Worm (Caenorhabditis elegans) whole organism, L4 larva: ENCODE measurements around the gene nspc-16.

Source experiments
- F26F4.8 ChIP-seq: fragments of 200-800 bp; sonication (Bioruptor generic); conservative IDR thresholded peaks from 2 replicates; pipeline ENCODE4 v1.3.6; 2022; ENCODE audit warnings: missing genetic modification characterization, missing compliant biosample characterization
- Y5F2A.4 ChIP-seq: fragments of 200-800 bp; sonication (Bioruptor generic); optimal IDR thresholded peaks from 2 replicates; lab custom pipeline; 2018; ENCODE audit warnings: mild to moderate bottlenecking, missing genetic modification characterization, missing compliant biosample characterization
- arid-1 ChIP-seq: fragments of 200-800 bp; sonication (Bioruptor generic); conservative IDR thresholded peaks from 2 replicates; pipeline ENCODE4 v1.3.6; 2022; ENCODE audit warnings: missing genetic modification reagents, missing genetic modification characterization, missing compliant biosample characterization
- ceh-28 ChIP-seq: fragments of 150-350 bp; optimal IDR thresholded peaks from 2 replicates; lab custom pipeline; 2014; ENCODE audit warnings: missing biosample characterization, missing genetic modification reagents, missing genetic modification characterization
- ceh-32 ChIP-seq: sonication (generic microtip); optimal IDR thresholded peaks from 2 replicates; lab custom pipeline; 2016; ENCODE audit warnings: mild to moderate bottlenecking, missing genetic modification characterization, missing compliant biosample characterization; ENCODE audit not compliant: poor library complexity
- ceh-62 ChIP-seq: sonication (generic microtip); optimal IDR thresholded peaks from 2 replicates; lab custom pipeline; 2017; ENCODE audit warnings: missing biosample characterization, missing genetic modification characterization
- daf-16 ChIP-seq, 3 experiments: sonication (generic microtip); optimal IDR thresholded peaks; 2 replicates each; lab custom pipeline; 2016 to 2017; ENCODE audit warnings: missing genetic modification characterization in 3 of 3, missing genetic modification reagents in 3 of 3, mild to moderate bottlenecking in 2 of 3, missing compliant biosample characterization in 2 of 3, missing biosample characterization in 1 of 3, moderate library complexity in 1 of 3
- dmd-6 ChIP-seq: fragments of 200-800 bp; sonication (Bioruptor generic); IDR thresholded peaks from 2 replicates; pipeline ENCODE4 v1.3.6; 2022; ENCODE audit warnings: missing genetic modification reagents, missing genetic modification characterization, missing compliant biosample characterization
- duxl-1 ChIP-seq: sonication (generic microtip); optimal IDR thresholded peaks from 2 replicates; lab custom pipeline; 2016; ENCODE audit warnings: mild to moderate bottlenecking, missing genetic modification characterization, moderate library complexity, missing compliant biosample characterization; ENCODE audit not compliant: poor library complexity
- dve-1 ChIP-seq: sonication (generic microtip); optimal IDR thresholded peaks from 2 replicates; lab custom pipeline; 2017; ENCODE audit warnings: antibody characterized with exemption, mild to moderate bottlenecking, missing genetic modification characterization, missing compliant biosample characterization; ENCODE audit not compliant: insufficient read depth
- egl-27 ChIP-seq: sonication (generic microtip); optimal IDR thresholded peaks from 3 replicates; lab custom pipeline; 2017; ENCODE audit warnings: missing biosample characterization, missing genetic modification reagents, missing genetic modification characterization
- fos-1 ChIP-seq: fragments of 150-350 bp; optimal IDR thresholded peaks from 2 replicates; lab custom pipeline; 2014; ENCODE audit warnings: missing biosample characterization, missing genetic modification characterization
- gei-8 ChIP-seq: fragments of 200-800 bp; sonication (Bioruptor generic); optimal IDR thresholded peaks from 2 replicates; lab custom pipeline; 2018; ENCODE audit warnings: mild to moderate bottlenecking, missing genetic modification characterization, missing compliant biosample characterization
- hlh-11 ChIP-seq: fragments of 200-800 bp; sonication (Bioruptor generic); optimal IDR thresholded peaks from 2 replicates; lab custom pipeline; 2018; ENCODE audit warnings: mild to moderate bottlenecking, missing genetic modification characterization, missing compliant biosample characterization
- hlh-30 ChIP-seq: sonication (generic microtip); optimal IDR thresholded peaks from 2 replicates; lab custom pipeline; 2017; ENCODE audit warnings: antibody characterized with exemption, mild to moderate bottlenecking, missing genetic modification characterization, missing compliant biosample characterization; ENCODE audit not compliant: insufficient read depth
- jun-1 ChIP-seq: fragments of 150-350 bp; optimal IDR thresholded peaks from 2 replicates; lab custom pipeline; 2014; ENCODE audit warnings: missing biosample characterization, missing genetic modification reagents, missing genetic modification characterization
- lim-7 ChIP-seq: fragments of 200-800 bp; sonication (Bioruptor generic); IDR thresholded peaks from 2 replicates; pipeline ENCODE4 v1.3.6; 2022; ENCODE audit warnings: missing genetic modification characterization, missing compliant biosample characterization
- lin-1 ChIP-seq: fragments of 200-800 bp; sonication (Bioruptor generic); IDR thresholded peaks from 2 replicates; pipeline ENCODE4 v1.3.6; 2022; ENCODE audit warnings: missing genetic modification reagents, missing genetic modification characterization, missing compliant biosample characterization
- lin-29 ChIP-seq: fragments of 200-800 bp; sonication (Bioruptor generic); IDR thresholded peaks from 2 replicates; pipeline ENCODE4 v1.3.6; 2022; ENCODE audit warnings: missing genetic modification reagents, missing genetic modification characterization, missing compliant biosample characterization
- lir-3 ChIP-seq: sonication (generic microtip); optimal IDR thresholded peaks from 2 replicates; lab custom pipeline; 2016; ENCODE audit warnings: mild to moderate bottlenecking, missing genetic modification characterization, missing compliant biosample characterization
- madf-5 ChIP-seq, 2 experiments: fragments of 200-800 bp; sonication (Bioruptor generic); IDR thresholded peaks; 2 replicates each; pipeline ENCODE4 v1.3.6; 2022; ENCODE audit warnings: missing compliant biosample characterization in 2 of 2, missing genetic modification characterization in 2 of 2
- mdl-1 ChIP-seq, 2 experiments: fragments of 150-350 bp in 1 of 2; sonication (generic microtip) in 1 of 2; optimal IDR thresholded peaks; 2 replicates each; lab custom pipeline; 2014 to 2017; ENCODE audit warnings: missing biosample characterization in 2 of 2, missing genetic modification characterization in 2 of 2
- mes-2 ChIP-seq: sonication (generic microtip); optimal IDR thresholded peaks from 2 replicates; lab custom pipeline; 2016; ENCODE audit warnings: missing genotype, mild to moderate bottlenecking, missing genetic modification characterization, missing compliant biosample characterization; ENCODE audit not compliant: poor library complexity, severe bottlenecking
- mxl-2 ChIP-seq: fragments of 200-800 bp; sonication (Bioruptor generic); conservative IDR thresholded peaks from 2 replicates; pipeline ENCODE4 v1.3.6; 2022; ENCODE audit warnings: missing genetic modification reagents, missing genetic modification characterization, missing compliant biosample characterization
- mxl-3 ChIP-seq: fragments of 200-800 bp; sonication (Bioruptor generic); optimal IDR thresholded peaks from 2 replicates; lab custom pipeline; 2018; ENCODE audit warnings: mild to moderate bottlenecking, missing genetic modification characterization, missing compliant biosample characterization
- nhr-102 ChIP-seq: sonication (generic microtip); optimal IDR thresholded peaks from 2 replicates; lab custom pipeline; 2016; ENCODE audit warnings: mild to moderate bottlenecking, missing genetic modification characterization, moderate library complexity, missing compliant biosample characterization
- nhr-11 ChIP-seq: fragments of 150-350 bp; optimal IDR thresholded peaks from 2 replicates; lab custom pipeline; 2014; ENCODE audit warnings: missing biosample characterization, missing genetic modification characterization
- nhr-28 ChIP-seq: fragments of 150-350 bp; optimal IDR thresholded peaks from 2 replicates; lab custom pipeline; 2014; ENCODE audit warnings: missing biosample characterization, missing genetic modification characterization
- nhr-41 ChIP-seq: fragments of 200-800 bp; sonication (Bioruptor generic); IDR thresholded peaks from 2 replicates; pipeline ENCODE4 v1.3.6; 2022; ENCODE audit warnings: missing genetic modification reagents, missing genetic modification characterization, missing compliant biosample characterization
- nhr-42 ChIP-seq: fragments of 200-800 bp; sonication (Bioruptor generic); IDR thresholded peaks from 2 replicates; pipeline ENCODE4 v1.3.6; 2022; ENCODE audit warnings: missing genetic modification characterization, missing compliant biosample characterization
- nhr-48 ChIP-seq: sonication (generic microtip); optimal IDR thresholded peaks from 2 replicates; lab custom pipeline; 2016; ENCODE audit warnings: mild to moderate bottlenecking, missing genetic modification characterization, missing compliant biosample characterization
- nhr-76 ChIP-seq: fragments of 150-350 bp; optimal IDR thresholded peaks from 2 replicates; lab custom pipeline; 2014; ENCODE audit warnings: missing biosample characterization, missing genetic modification characterization
- nhr-77 ChIP-seq: fragments of 150-350 bp; optimal IDR thresholded peaks from 2 replicates; lab custom pipeline; 2014; ENCODE audit warnings: missing biosample characterization, missing genetic modification characterization
- php-3 ChIP-seq: fragments of 200-800 bp; sonication (Bioruptor generic); IDR thresholded peaks from 2 replicates; pipeline ENCODE4 v1.3.6; 2022; ENCODE audit warnings: missing genetic modification reagents, missing genetic modification characterization, missing compliant biosample characterization
- pqm-1 ChIP-seq: sonication (generic microtip); optimal IDR thresholded peaks from 2 replicates; lab custom pipeline; 2017; ENCODE audit warnings: missing biosample characterization, missing genetic modification characterization
- sdz-12 ChIP-seq: fragments of 200-800 bp; sonication (Bioruptor generic); optimal IDR thresholded peaks from 2 replicates; lab custom pipeline; 2018; ENCODE audit warnings: mild to moderate bottlenecking, missing genetic modification characterization, missing compliant biosample characterization
- set-16 ChIP-seq: fragments of 200-800 bp; sonication (Bioruptor generic); IDR thresholded peaks from 2 replicates; pipeline ENCODE4 v1.3.6; 2022; ENCODE audit warnings: missing genetic modification reagents, missing genetic modification characterization, missing compliant biosample characterization
- tra-1 ChIP-seq: fragments of 200-800 bp; sonication (Bioruptor generic); IDR thresholded peaks from 2 replicates; pipeline ENCODE4 v1.3.6; 2022; ENCODE audit warnings: missing genetic modification reagents, missing genetic modification characterization, missing compliant biosample characterization
- unc-62 ChIP-seq, 3 experiments: fragments of 150-350 bp in 1 of 3; sonication (generic microtip); optimal IDR thresholded peaks in 2 of 3; peaks in 1 of 3; 1 replicate in 1 of 3; 2 replicates in 2 of 3; lab custom pipeline; 2014 to 2017; ENCODE audit warnings: missing biosample characterization in 3 of 3, missing genetic modification characterization in 3 of 3, missing genetic modification reagents in 3 of 3, missing genotype in 1 of 3
- zip-2 ChIP-seq: fragments of 150-350 bp; optimal IDR thresholded peaks from 2 replicates; lab custom pipeline; 2014; ENCODE audit warnings: missing biosample characterization, missing genetic modification characterization
- ztf-11 ChIP-seq: fragments of 150-350 bp; optimal IDR thresholded peaks from 2 replicates; lab custom pipeline; 2014; ENCODE audit warnings: missing biosample characterization, missing genetic modification characterization
- ztf-7 ChIP-seq: fragments of 150-350 bp; optimal IDR thresholded peaks from 2 replicates; lab custom pipeline; 2014; ENCODE audit warnings: missing biosample characterization, missing genetic modification characterization

The nspc-16 gene

ce11 chrX:14537625-14538024, 14.2 kb downstream of the nspc-16 start:
- TF ChIP-seq lim-7 (GFP tag; lab: Robert Waterston, UW) (no peak), nhr-77 (peak; percentile 59), mdl-1 (tag; optimal IDR thresholded peaks at IDR 0.05; lab: Kevin White, UChicago) (peak in 1 of 2 experiments; percentile 44), nhr-28 (peak; percentile 82), php-3 (GFP tag; lab: Robert Waterston, UW) (peak; percentile 41; the same call in 1 of the 2 replicates), hlh-30 (tag; lab: Kevin White, UChicago) (peak; percentile 39), mes-2 (tag; lab: Kevin White, UChicago) (no peak), dve-1 (tag; lab: Kevin White, UChicago) (peak; percentile 22), pqm-1 (tag; lab: Kevin White, UChicago) (peak; percentile 38), dmd-6 (GFP tag; lab: Robert Waterston, UW) (peak; percentile 34), daf-16 (GFP tag; optimal IDR thresholded peaks at IDR 0.05; lab: Kevin White, UChicago) (no peak), daf-16 (tag; optimal IDR thresholded peaks at IDR 0.05; lab: Kevin White, UChicago) (peak; percentile 85), F26F4.8 (GFP tag; lab: Robert Waterston, UW) (no peak), hlh-11 (tag; lab: Kevin White, UChicago) (peak; percentile 61)
- TF ChIP-seq, all 104 proteins: peak for 10

- TF ChIP-seq ceh-62 (tag; lab: Kevin White, UChicago) = no peak
- no peak for TF ChIP-seq lin-29 (GFP tag; lab: Robert Waterston, UW)
- TF ChIP-seq sdz-12 (GFP tag; lab: Kevin White, UChicago) = no peak
- no peak for TF ChIP-seq egl-27
- peak; percentile 82 for TF ChIP-seq hlh-11 (tag; lab: Kevin White, UChicago)
- TF ChIP-seq madf-5 (GFP tag; IDR thresholded peaks at IDR 0.05; lab: Robert Waterston, UW) = no peak
- peak; percentile 74 for TF ChIP-seq dve-1 (tag; lab: Kevin White, UChicago)
- peak in 1 of 2 experiments; percentile 19 for TF ChIP-seq daf-16 (GFP tag; optimal IDR thresholded peaks at IDR 0.05; lab: Kevin White, UChicago)
- TF ChIP-seq daf-16 (tag; optimal IDR thresholded peaks at IDR 0.05; lab: Kevin White, UChicago) = peak; percentile 97
- TF ChIP-seq lir-3 (tag; lab: Kevin White, UChicago) = no peak
- peak; percentile 39 for TF ChIP-seq nhr-48 (tag; lab: Kevin White, UChicago)
- peak in 1 of 2 experiments; percentile 98 for TF ChIP-seq unc-62 (GFP tag; optimal IDR thresholded peaks at IDR 0.05 in 1 of 2; lab: Kevin White, UChicago)
- TF ChIP-seq unc-62 (tag; optimal IDR thresholded peaks at IDR 0.05; lab: Kevin White, UChicago) = no peak
- TF ChIP-seq mdl-1 (tag; optimal IDR thresholded peaks at IDR 0.05; lab: Kevin White, UChicago) = no peak
- no peak for TF ChIP-seq nhr-41
- TF ChIP-seq pqm-1 (tag; lab: Kevin White, UChicago) = peak; percentile 73
- TF ChIP-seq arid-1 (GFP tag; lab: Robert Waterston, UW) = no peak
- no peak for TF ChIP-seq lim-7 (GFP tag; lab: Robert Waterston, UW)
- TF ChIP-seq lin-1 (GFP tag; lab: Robert Waterston, UW) = peak; percentile 68; the same call in 1 of the 2 replicates
- peak; percentile 21 for TF ChIP-seq nhr-102 (tag; lab: Kevin White, UChicago)
- TF ChIP-seq tra-1 = peak; percentile 75
- TF ChIP-seq dmd-6 (GFP tag; lab: Robert Waterston, UW) = peak; percentile 91
- TF ChIP-seq ceh-28 (tag; lab: Kevin White, UChicago) = no peak
- TF ChIP-seq jun-1 = no peak
- TF ChIP-seq hlh-30 (tag; lab: Kevin White, UChicago) = peak; percentile 44
- TF ChIP-seq nhr-28 = peak; percentile 49
- no peak for TF ChIP-seq ztf-7 (tag; lab: Kevin White, UChicago)
- peak; percentile 80 for TF ChIP-seq php-3 (GFP tag; lab: Robert Waterston, UW)
- TF ChIP-seq mxl-2 (GFP tag; lab: Robert Waterston, UW) = no peak
- no peak for TF ChIP-seq nhr-11 (tag; lab: Kevin White, UChicago)
Observed at ce11 chrX:14539468-14539867, 16.1 kb downstream of the nspc-16 start.

DNA sequence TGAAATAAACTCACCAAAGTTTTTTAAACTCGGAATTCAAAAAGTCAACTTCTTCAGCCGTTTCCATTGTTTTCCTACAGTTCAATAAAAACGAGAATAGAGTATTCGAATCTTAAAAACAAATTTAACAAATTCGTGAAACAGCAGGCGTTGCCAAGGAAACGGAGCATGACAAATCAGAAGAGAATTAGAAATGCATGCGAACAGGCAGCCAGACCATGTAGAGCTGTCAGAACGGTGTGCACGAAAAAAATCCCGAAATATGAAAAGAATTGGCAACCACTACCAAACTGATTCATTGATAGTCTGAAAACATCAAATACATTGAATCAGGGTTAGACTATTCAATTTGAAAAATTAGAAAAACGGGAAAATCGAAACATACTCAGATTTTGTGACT, 18.6 kb downstream of the nspc-16 start, which contains the start of gene fbxa-81:
fbxa-81 (minus strand) TSS at position 101 of the 400 bp plus-strand sequence.
- TF ChIP-seq fos-1 (tag; lab: Kevin White, UChicago) (no peak), hlh-11 (tag; lab: Kevin White, UChicago) (no peak), nhr-42 (GFP tag; lab: Robert Waterston, UW) (no peak), ceh-28 (tag; lab: Kevin White, UChicago) (no peak), ztf-11 (tag; lab: Kevin White, UChicago) (no peak), nhr-28 (no peak), ztf-7 (tag; lab: Kevin White, UChicago) (no peak), Y5F2A.4 (GFP tag; lab: Kevin White, UChicago) (no peak), mdl-1 (tag; optimal IDR thresholded peaks at IDR 0.05; lab: Kevin White, UChicago) (no peak), duxl-1 (no peak), unc-62 (GFP tag; optimal IDR thresholded peaks at IDR 0.05 in 1 of 2; lab: Kevin White, UChicago) (no peak), unc-62 (tag; optimal IDR thresholded peaks at IDR 0.05; lab: Kevin White, UChicago) (no peak), mxl-3 (GFP tag; lab: Kevin White, UChicago) (no peak), nhr-76 (no peak), zip-2 (tag; lab: Kevin White, UChicago) (no peak), ceh-32 (tag; lab: Kevin White, UChicago) (no peak), gei-8 (no peak), set-16 (GFP tag; lab: Robert Waterston, UW) (no peak), sdz-12 (GFP tag; lab: Kevin White, UChicago) (no peak)
